Worm (Caenorhabditis elegans) whole organism, L3 larva: ENCODE results near the gene W02H5.2.
"Not testable (repeated sequence)": the region's sequence is repeated elsewhere in the genome, so short reads cannot be mapped to it uniquely, and the experiment has no call there.

Experiments
- R02D3.7 ChIP-seq: fragments of 150-350 bp; optimal IDR thresholded peaks from 2 replicates; lab custom pipeline; 2014; ENCODE audit warnings: missing biosample characterization, missing genetic modification characterization
- ZK546.5 ChIP-seq: sonication (generic microtip); optimal IDR thresholded peaks from 2 replicates; lab custom pipeline; 2017; ENCODE audit warnings: missing biosample characterization, missing genetic modification characterization
- aly-2 ChIP-seq: fragments of 150-350 bp; optimal IDR thresholded peaks from 2 replicates; lab custom pipeline; 2014; ENCODE audit warnings: missing biosample characterization, missing genetic modification characterization
- ama-1 ChIP-seq: fragments of 150-350 bp; optimal IDR thresholded peaks from 2 replicates; lab custom pipeline; 2018
- ceh-28 ChIP-seq: fragments of 150-350 bp; optimal IDR thresholded peaks from 2 replicates; lab custom pipeline; 2014; ENCODE audit warnings: missing biosample characterization, missing genetic modification reagents, missing genetic modification characterization
- ceh-82 ChIP-seq: fragments of 150-350 bp; optimal IDR thresholded peaks from 2 replicates; lab custom pipeline; 2014; ENCODE audit warnings: missing biosample characterization, missing genetic modification characterization
- ceh-9 ChIP-seq: sonication (generic microtip); optimal IDR thresholded peaks from 2 replicates; lab custom pipeline; 2018; ENCODE audit warnings: missing biosample characterization, missing genetic modification characterization
- daf-12 ChIP-seq: fragments of 150-350 bp; optimal IDR thresholded peaks from 2 replicates; lab custom pipeline; 2014; ENCODE audit warnings: missing biosample characterization, missing genetic modification reagents, missing genetic modification characterization
- egl-27 ChIP-seq: sonication (generic microtip); optimal IDR thresholded peaks from 4 replicates; lab custom pipeline; 2017; ENCODE audit warnings: missing biosample characterization, missing genetic modification reagents, missing genetic modification characterization
- elt-2 ChIP-seq: sonication (generic microtip); optimal IDR thresholded peaks from 2 replicates; lab custom pipeline; 2016; ENCODE audit warnings: missing genetic modification reagents, mild to moderate bottlenecking, missing genetic modification characterization, missing compliant biosample characterization
- elt-3 ChIP-seq, 3 experiments: fragments of 150-350 bp in 1 of 3; sonication (generic microtip) in 2 of 3; optimal IDR thresholded peaks; 2 replicates in 2 of 3; 4 replicates in 1 of 3; lab custom pipeline; 2014 to 2017; ENCODE audit warnings: missing biosample characterization in 3 of 3, missing genetic modification characterization in 3 of 3
- eor-1 ChIP-seq, 2 experiments: fragments of 150-350 bp; optimal IDR thresholded peaks; 2 replicates each; lab custom pipeline; 2014 to 2018; ENCODE audit warnings: missing biosample characterization in 2 of 2, missing genetic modification characterization in 2 of 2
- fkh-10 ChIP-seq: sonication (generic microtip); optimal IDR thresholded peaks from 2 replicates; lab custom pipeline; 2017; ENCODE audit warnings: missing biosample characterization, missing genetic modification reagents, missing genetic modification characterization
- fkh-2 ChIP-seq: fragments of 150-350 bp; optimal IDR thresholded peaks from 2 replicates; lab custom pipeline; 2014; ENCODE audit warnings: missing biosample characterization, missing genetic modification reagents, missing genetic modification characterization
- jun-1 ChIP-seq: fragments of 150-350 bp; optimal IDR thresholded peaks from 2 replicates; lab custom pipeline; 2014; ENCODE audit warnings: missing biosample characterization, missing genetic modification reagents, missing genetic modification characterization
- lin-15B ChIP-seq: fragments of 150-350 bp; optimal IDR thresholded peaks from 2 replicates; lab custom pipeline; 2014; ENCODE audit warnings: missing biosample characterization, missing genetic modification characterization
- lin-39 ChIP-seq: fragments of 150-350 bp; optimal IDR thresholded peaks from 2 replicates; lab custom pipeline; 2018; ENCODE audit warnings: missing biosample characterization, missing genetic modification reagents, missing genetic modification characterization
- lsy-12 ChIP-seq: sonication (generic microtip); optimal IDR thresholded peaks from 2 replicates; lab custom pipeline; 2016; ENCODE audit warnings: mild to moderate bottlenecking, missing genetic modification characterization, missing compliant biosample characterization
- mdl-1 ChIP-seq: fragments of 150-350 bp; optimal IDR thresholded peaks from 2 replicates; lab custom pipeline; 2014; ENCODE audit warnings: missing biosample characterization, missing genetic modification characterization
- nfya-1 ChIP-seq: sonication (generic microtip); optimal IDR thresholded peaks from 2 replicates; lab custom pipeline; 2017; ENCODE audit warnings: missing genetic modification characterization, mild to moderate bottlenecking, missing compliant biosample characterization, antibody characterized with exemption, moderate library complexity; ENCODE audit not compliant: insufficient read depth
- nhr-11 ChIP-seq: fragments of 150-350 bp; optimal IDR thresholded peaks from 2 replicates; lab custom pipeline; 2014; ENCODE audit warnings: missing biosample characterization, missing genetic modification characterization
- nhr-12 ChIP-seq: fragments of 150-350 bp; optimal IDR thresholded peaks from 2 replicates; lab custom pipeline; 2014; ENCODE audit warnings: missing biosample characterization, missing genetic modification characterization
- nhr-23 ChIP-seq: fragments of 150-350 bp; optimal IDR thresholded peaks from 2 replicates; lab custom pipeline; 2014; ENCODE audit warnings: missing biosample characterization, missing genetic modification reagents, missing genetic modification characterization
- nhr-237 ChIP-seq: fragments of 150-350 bp; optimal IDR thresholded peaks from 2 replicates; lab custom pipeline; 2014; ENCODE audit warnings: missing biosample characterization, missing genetic modification characterization
- nhr-43 ChIP-seq: sonication (generic microtip); optimal IDR thresholded peaks from 2 replicates; lab custom pipeline; 2016; ENCODE audit warnings: mild to moderate bottlenecking, missing genetic modification characterization, missing compliant biosample characterization; ENCODE audit not compliant: poor library complexity, severe bottlenecking
- nhr-67 ChIP-seq: fragments of 150-350 bp; optimal IDR thresholded peaks from 2 replicates; lab custom pipeline; 2014; ENCODE audit warnings: missing biosample characterization, missing genetic modification characterization
- nhr-76 ChIP-seq: fragments of 150-350 bp; sonication (generic microtip); optimal IDR thresholded peaks from 5 replicates; lab custom pipeline; 2014; ENCODE audit warnings: missing biosample characterization, missing genetic modification characterization
- nhr-77 ChIP-seq: fragments of 150-350 bp; optimal IDR thresholded peaks from 2 replicates; lab custom pipeline; 2014; ENCODE audit warnings: missing biosample characterization, missing genetic modification characterization
- pha-4 ChIP-seq: fragments of 150-350 bp; optimal IDR thresholded peaks from 2 replicates; lab custom pipeline; 2014; ENCODE audit warnings: missing biosample characterization, missing genetic modification reagents, missing genetic modification characterization
- sea-2 ChIP-seq: fragments of 150-350 bp; sonication (generic microtip); optimal IDR thresholded peaks from 4 replicates; lab custom pipeline; 2014; ENCODE audit warnings: missing biosample characterization, missing genetic modification reagents, missing genetic modification characterization
- skn-1 ChIP-seq: fragments of 150-350 bp; optimal IDR thresholded peaks from 2 replicates; lab custom pipeline; 2014; ENCODE audit warnings: missing biosample characterization, missing genetic modification characterization
- snpc-4 ChIP-seq: fragments of 150-350 bp; optimal IDR thresholded peaks from 2 replicates; lab custom pipeline; 2014; ENCODE audit warnings: missing biosample characterization, missing genetic modification characterization
- tbx-2 ChIP-seq: sonication (generic microtip); optimal IDR thresholded peaks from 2 replicates; lab custom pipeline; 2016; ENCODE audit warnings: mild to moderate bottlenecking, missing genetic modification characterization, missing compliant biosample characterization
- unc-39 ChIP-seq: sonication (generic microtip); optimal IDR thresholded peaks from 4 replicates; lab custom pipeline; 2017; ENCODE audit warnings: missing biosample characterization, missing genetic modification characterization
- unc-62 ChIP-seq: fragments of 150-350 bp; sonication (generic microtip); optimal IDR thresholded peaks from 4 replicates; lab custom pipeline; 2014; ENCODE audit warnings: missing biosample characterization, missing genetic modification reagents, missing genetic modification characterization
- zag-1 ChIP-seq: fragments of 150-350 bp; optimal IDR thresholded peaks from 2 replicates; lab custom pipeline; 2014; ENCODE audit warnings: missing biosample characterization, missing genetic modification characterization
- ztf-11 ChIP-seq: fragments of 150-350 bp; optimal IDR thresholded peaks from 2 replicates; lab custom pipeline; 2014; ENCODE audit warnings: missing biosample characterization, missing genetic modification characterization
- ztf-4 ChIP-seq: fragments of 150-350 bp; optimal IDR thresholded peaks from 2 replicates; lab custom pipeline; 2014; ENCODE audit warnings: missing biosample characterization, missing genetic modification characterization

Gene W02H5.2

DNA sequence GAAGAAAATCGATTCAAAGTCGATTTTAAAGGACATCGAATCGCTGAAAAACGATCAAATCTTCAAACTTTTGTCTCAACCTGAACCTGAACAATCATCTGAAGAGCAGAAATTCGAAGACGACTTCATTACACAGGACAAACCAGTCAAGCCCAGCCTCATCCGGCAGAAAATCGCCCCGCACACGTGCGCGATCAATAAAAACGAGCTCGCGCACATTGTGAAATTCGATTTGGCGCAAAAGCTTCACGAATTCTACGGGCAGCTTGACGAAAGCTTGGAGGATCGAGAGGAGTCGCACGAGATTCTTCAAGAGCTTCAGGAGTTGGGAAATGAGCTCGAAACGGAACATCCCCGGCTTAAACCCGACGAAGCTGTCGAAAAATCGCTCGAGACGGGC lies at the start of gene W02H5.2:
W02H5.2 (plus strand) TSS at position 301 of the 400 bp plus-strand sequence.
- TF ChIP-seq lsy-12 (no peak), sea-2 (no peak), pha-4 (no peak), nhr-12 (tag; lab: Kevin White, UChicago) (no peak), skn-1 (tag; lab: Kevin White, UChicago) (no peak), lin-39 (no peak), nhr-11 (tag; lab: Kevin White, UChicago) (no peak)

DNA sequence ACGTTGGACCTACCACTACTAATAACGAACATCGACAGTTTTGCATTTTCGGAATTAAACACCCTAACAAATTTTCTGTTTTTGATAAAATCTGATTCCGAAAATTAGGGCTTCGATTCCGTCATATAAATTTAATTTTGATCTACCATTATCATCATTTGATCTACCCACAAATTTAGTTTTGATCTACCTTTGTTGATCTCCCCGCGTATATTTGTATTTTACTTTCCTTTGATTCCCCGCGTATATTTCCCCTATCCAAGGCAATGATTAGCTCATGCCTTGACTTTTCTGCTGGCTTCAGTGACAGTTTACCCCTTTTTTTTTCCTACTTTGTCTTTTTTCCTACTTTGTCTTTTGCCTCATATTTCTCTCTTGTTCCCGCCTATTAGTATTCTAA lies 49.3 kb upstream of the W02H5.2 start:
- no peak for TF ChIP-seq ceh-9 (tag; lab: Kevin White, UChicago)
- TF ChIP-seq R02D3.7 (tag; lab: Kevin White, UChicago): no peak
- no peak for TF ChIP-seq ceh-28 (tag; lab: Kevin White, UChicago)
- TF ChIP-seq elt-3 (tag; optimal IDR thresholded peaks at IDR 0.05; lab: Kevin White, UChicago): no peak
- no peak for TF ChIP-seq nhr-77
- no peak for TF ChIP-seq unc-62 (GFP tag; lab: Kevin White, UChicago)
- TF ChIP-seq unc-39 (tag; lab: Kevin White, UChicago): no peak
- TF ChIP-seq jun-1 (tag; lab: Kevin White, UChicago): no peak
- no peak for TF ChIP-seq ceh-82 (tag; lab: Kevin White, UChicago)
- TF ChIP-seq sea-2: no peak
- no peak for TF ChIP-seq nhr-67 (tag; lab: Kevin White, UChicago)
- no peak for TF ChIP-seq ama-1
- no peak for TF ChIP-seq mdl-1 (tag; lab: Kevin White, UChicago)
- no peak for TF ChIP-seq nhr-12 (tag; lab: Kevin White, UChicago)
- TF ChIP-seq nfya-1 (tag; lab: Kevin White, UChicago): no peak
- TF ChIP-seq aly-2 (tag; lab: Kevin White, UChicago): no peak
- no peak for TF ChIP-seq egl-27 (tag; lab: Kevin White, UChicago)

DNA sequence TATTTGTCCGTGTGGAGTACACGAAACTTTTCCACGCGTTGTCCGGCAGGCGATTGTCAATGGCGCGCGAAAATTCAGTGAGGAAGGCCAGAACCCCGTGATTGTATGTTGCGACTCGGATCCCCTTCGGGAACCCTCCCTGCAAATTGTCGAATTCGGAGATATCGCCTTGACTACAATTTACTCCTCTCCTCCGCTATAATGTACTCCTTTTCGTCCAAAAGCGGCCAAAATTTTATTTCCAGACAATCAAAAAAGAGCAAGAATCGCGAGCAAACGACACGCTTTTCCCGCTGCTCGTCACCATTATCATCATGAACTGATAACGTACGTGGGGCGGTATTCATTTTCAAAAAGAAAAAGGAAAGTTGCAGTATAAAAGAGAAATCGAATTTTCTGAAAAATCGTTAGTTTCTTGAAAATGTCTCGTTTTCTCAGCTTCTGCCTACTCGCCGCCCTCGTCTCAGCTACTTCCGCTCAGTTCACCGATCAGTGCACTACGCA lies 46.9 kb upstream of the W02H5.2 start, which contains the start of gene irg-3:
irg-3 (plus strand) TSS at position 419 of the 504 bp plus-strand sequence.
- TF ChIP-seq elt-2 (tag; lab: Kevin White, UChicago): peak; percentile 58
- TF ChIP-seq ztf-11: no peak
- no peak for TF ChIP-seq daf-12 (tag; lab: Kevin White, UChicago)
- TF ChIP-seq aly-2 (tag; lab: Kevin White, UChicago): no peak
- no peak for TF ChIP-seq nhr-12 (tag; lab: Kevin White, UChicago)
- TF ChIP-seq zag-1: no peak
- TF ChIP-seq ZK546.5 (tag; lab: Kevin White, UChicago): no peak
- no peak for TF ChIP-seq nhr-77

DNA sequence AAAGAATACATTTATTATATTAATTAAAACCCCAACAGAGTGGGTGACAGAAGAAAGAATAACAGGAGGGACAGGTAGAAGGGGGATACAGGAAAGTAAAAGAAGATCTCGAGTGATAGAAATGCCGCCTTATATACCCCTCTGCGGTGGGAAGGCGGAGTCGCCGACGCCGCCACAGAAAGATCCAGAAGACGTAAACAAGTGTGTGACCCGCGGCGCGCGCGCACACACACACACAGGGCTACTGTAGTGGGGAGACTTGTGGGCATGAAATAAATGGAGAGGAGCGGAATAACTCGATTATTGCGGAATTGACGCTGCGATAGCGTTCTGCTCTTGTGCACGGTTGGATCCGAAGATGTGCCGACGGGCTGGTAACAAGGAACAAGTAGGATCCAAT lies 43.4 kb upstream of the W02H5.2 start:
- TF ChIP-seq nhr-23 (no peak), elt-2 (tag; lab: Kevin White, UChicago) (no peak), snpc-4 (tag; lab: Kevin White, UChicago) (no peak), ceh-28 (tag; lab: Kevin White, UChicago) (no peak), fkh-10 (GFP tag; lab: Kevin White, UChicago) (no peak), eor-1 (tag; optimal IDR thresholded peaks at IDR 0.05; lab: Kevin White, UChicago) (no peak), nhr-12 (tag; lab: Kevin White, UChicago) (no peak), skn-1 (tag; lab: Kevin White, UChicago) (no peak), zag-1 (no peak), mdl-1 (tag; lab: Kevin White, UChicago) (no peak), fkh-2 (no peak), ama-1 (no peak), unc-39 (tag; lab: Kevin White, UChicago) (no peak), egl-27 (tag; lab: Kevin White, UChicago) (no peak), nhr-237 (tag; lab: Kevin White, UChicago) (no peak), lin-15B (tag; lab: Kevin White, UChicago) (no peak), ztf-4 (tag; lab: Kevin White, UChicago) (no peak), nhr-76 (no peak)

DNA sequence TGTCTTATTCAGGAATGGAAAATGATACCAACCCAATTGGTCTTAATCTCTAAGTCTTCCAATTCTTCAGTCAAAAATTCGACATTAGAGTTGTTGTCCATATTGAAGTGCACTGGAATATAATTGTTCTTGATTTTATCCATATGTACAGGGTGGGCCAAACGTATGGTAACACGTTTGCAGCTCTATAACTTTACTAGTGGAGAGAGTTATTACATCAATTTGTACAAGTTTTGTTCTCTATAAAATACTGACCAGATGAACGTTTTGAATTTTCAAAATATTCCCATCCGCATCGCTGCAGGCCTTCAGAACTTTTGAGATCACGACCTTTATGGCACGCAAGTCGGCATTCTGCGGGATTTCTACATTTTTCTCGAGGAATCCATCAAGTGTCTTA lies 40.3 kb upstream of the W02H5.2 start, which contains the start of gene F53E10.5:
F53E10.5 (minus strand) TSS at position 101 of the 400 bp plus-strand sequence.
- TF ChIP-seq tbx-2, nhr-43, nhr-12 (tag; lab: Kevin White, UChicago): not testable (repeated sequence)
